Worm (Caenorhabditis elegans) whole organism, mixed stage, embryonic: ENCODE data around the gene spp-7.

ENCODE experiments used
- blmp-1 ChIP-seq: fragments of 150-350 bp; optimal IDR thresholded peaks from 2 replicates; lab custom pipeline; 2014; ENCODE audit warnings: missing biosample characterization, missing genetic modification characterization
- elt-1 ChIP-seq: sonication (generic microtip); optimal IDR thresholded peaks from 2 replicates; lab custom pipeline; 2017; ENCODE audit warnings: missing genetic modification characterization, mild to moderate bottlenecking, missing compliant biosample characterization, antibody characterized with exemption, moderate library complexity, borderline replicate concordance; ENCODE audit not compliant: insufficient read depth
- lin-13 ChIP-seq: fragments of 150-350 bp; optimal IDR thresholded peaks from 2 replicates; lab custom pipeline; 2014; ENCODE audit warnings: missing biosample characterization, missing genetic modification characterization
- mab-5 ChIP-seq: fragments of 150-350 bp; optimal IDR thresholded peaks from 2 replicates; lab custom pipeline; 2014; ENCODE audit warnings: missing biosample characterization, missing genetic modification characterization
- pha-4 ChIP-seq: fragments of 150-350 bp; optimal IDR thresholded peaks from 2 replicates; lab custom pipeline; 2018; ENCODE audit warnings: missing biosample characterization, missing genetic modification reagents, missing genetic modification characterization
- unc-62 ChIP-seq: fragments of 150-350 bp; optimal IDR thresholded peaks from 2 replicates; lab custom pipeline; 2014; ENCODE audit warnings: missing biosample characterization, missing genetic modification reagents, missing genetic modification characterization
- ztf-11 ChIP-seq: fragments of 150-350 bp; optimal IDR thresholded peaks from 2 replicates; lab custom pipeline; 2014; ENCODE audit warnings: missing biosample characterization, missing genetic modification characterization

DNA sequence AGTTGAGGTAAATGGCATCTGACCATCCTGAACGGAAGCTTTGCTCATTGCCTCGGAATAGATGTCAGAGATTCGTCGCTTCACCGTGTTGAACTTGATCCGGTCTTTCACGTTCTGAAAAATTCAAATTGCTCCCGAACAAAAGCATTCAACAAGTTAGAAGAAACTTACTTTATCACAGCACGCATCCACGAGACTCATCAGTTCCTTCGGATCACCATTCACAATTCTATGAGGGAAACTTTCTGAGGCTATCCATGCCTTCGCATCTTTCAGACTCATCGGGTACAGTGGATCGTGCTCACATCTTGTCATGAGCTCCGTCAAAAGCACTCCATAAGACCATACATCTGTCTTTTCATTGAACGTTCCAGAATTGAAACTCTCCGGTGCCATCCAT, 47.2 kb upstream of the spp-7 start:
- TF ChIP-seq elt-1 (no peak), lin-13 (no peak), unc-62 (GFP tag; lab: Kevin White, UChicago) (no peak), mab-5 (tag; lab: Kevin White, UChicago) (no peak), ztf-11 (tag; lab: Kevin White, UChicago) (no peak), pha-4 (no peak), blmp-1 (tag; lab: Kevin White, UChicago) (no peak)
